Fruit fly (Drosophila melanogaster) whole organism, prepupa: ENCODE measurements around the gene CG31908.

Experiments used
- Blimp-1 ChIP-seq: fragments of 200-800 bp; sonication (Bioruptor generic); optimal IDR thresholded peaks from 3 replicates; lab custom pipeline; 2017; ENCODE audit warnings: missing biosample characterization, missing genetic modification characterization, mild to moderate bottlenecking, moderate library complexity, missing genetic modification reagents
- CG10631 ChIP-seq: fragments of 200-800 bp; sonication (Bioruptor generic); optimal IDR thresholded peaks from 2 replicates; lab custom pipeline; 2016; ENCODE audit warnings: missing biosample characterization, missing genetic modification characterization
- CG10669 ChIP-seq: fragments of 200-800 bp; sonication (Bioruptor generic); optimal IDR thresholded peaks from 3 replicates; lab custom pipeline; 2018; ENCODE audit warnings: missing biosample characterization, mild to moderate bottlenecking, missing genetic modification characterization, moderate library complexity
- CG11294 ChIP-seq: fragments of 200-800 bp; sonication (Bioruptor generic); IDR thresholded peaks from 2 replicates; pipeline ENCODE4 v1.3.6; 2022; ENCODE audit warnings: missing biosample characterization, missing genetic modification characterization
- CG11762 ChIP-seq: fragments of 200-800 bp; sonication (Bioruptor generic); optimal IDR thresholded peaks from 3 replicates; lab custom pipeline; 2016; ENCODE audit warnings: missing biosample characterization, missing genetic modification characterization; ENCODE audit not compliant: insufficient read depth
- CG11902 ChIP-seq: fragments of 200-800 bp; sonication (Bioruptor generic); optimal IDR thresholded peaks from 3 replicates; lab custom pipeline; 2016; ENCODE audit warnings: missing biosample characterization, missing genetic modification characterization
- CG15336 ChIP-seq: fragments of 200-800 bp; sonication (Bioruptor generic); IDR thresholded peaks from 2 replicates; pipeline ENCODE4 v1.3.6; 2022; ENCODE audit warnings: missing biosample characterization, missing genetic modification characterization
- CG1621 ChIP-seq: fragments of 200-800 bp; sonication (Bioruptor generic); optimal IDR thresholded peaks from 3 replicates; lab custom pipeline; 2018; ENCODE audit warnings: missing biosample characterization, mild to moderate bottlenecking, missing genetic modification characterization
- CG16779 ChIP-seq: fragments of 200-800 bp; sonication (Bioruptor generic); optimal IDR thresholded peaks from 3 replicates; lab custom pipeline; 2017; ENCODE audit warnings: missing biosample characterization, mild to moderate bottlenecking, missing genetic modification characterization
- CG3032 ChIP-seq: fragments of 200-800 bp; optimal IDR thresholded peaks from 2 replicates; lab custom pipeline; 2019; ENCODE audit warnings: missing biosample characterization, mild to moderate bottlenecking, missing genetic modification characterization, moderate library complexity
- CG31627 ChIP-seq: fragments of 200-800 bp; sonication (Bioruptor generic); optimal IDR thresholded peaks from 3 replicates; lab custom pipeline; 2016; ENCODE audit warnings: missing biosample characterization, missing genetic modification characterization
- CG32006 ChIP-seq: fragments of 200-800 bp; sonication (Bioruptor generic); optimal IDR thresholded peaks from 3 replicates; lab custom pipeline; 2017; ENCODE audit warnings: missing biosample characterization, mild to moderate bottlenecking, missing genetic modification characterization
- CG34406 ChIP-seq: fragments of 200-800 bp; sonication (Bioruptor generic); optimal IDR thresholded peaks from 3 replicates; lab custom pipeline; 2016; ENCODE audit warnings: missing biosample characterization, missing genetic modification characterization
- CG4318 ChIP-seq: fragments of 200-800 bp; sonication (Bioruptor generic); optimal IDR thresholded peaks from 3 replicates; lab custom pipeline; 2017; ENCODE audit warnings: missing biosample characterization, mild to moderate bottlenecking, missing genetic modification characterization
- CG6163 ChIP-seq: fragments of 200-800 bp; sonication (Bioruptor generic); IDR thresholded peaks from 3 replicates; pipeline ENCODE4 v1.3.6; 2022; ENCODE audit warnings: missing biosample characterization, missing genetic modification characterization
- CG6276 ChIP-seq: fragments of 200-800 bp; sonication (Bioruptor generic); optimal IDR thresholded peaks from 2 replicates; lab custom pipeline; 2017; ENCODE audit warnings: missing biosample characterization, mild to moderate bottlenecking, missing genetic modification characterization
- CG6792 ChIP-seq: fragments of 200-800 bp; sonication (Bioruptor generic); optimal IDR thresholded peaks from 3 replicates; lab custom pipeline; 2016; ENCODE audit warnings: missing biosample characterization, missing genetic modification characterization
- CG6808 ChIP-seq: fragments of 200-800 bp; sonication (Bioruptor generic); optimal IDR thresholded peaks from 3 replicates; lab custom pipeline; 2017; ENCODE audit warnings: missing biosample characterization, missing genetic modification characterization, mild to moderate bottlenecking, moderate library complexity, missing genetic modification reagents
- CG6854 ChIP-seq: fragments of 200-800 bp; sonication (Bioruptor generic); optimal IDR thresholded peaks from 2 replicates; lab custom pipeline; 2017; ENCODE audit warnings: missing biosample characterization, mild to moderate bottlenecking, missing genetic modification characterization
- CG7368 ChIP-seq: fragments of 200-800 bp; sonication (Bioruptor generic); optimal IDR thresholded peaks from 3 replicates; lab custom pipeline; 2016; ENCODE audit warnings: missing biosample characterization, missing genetic modification characterization
- CG8119 ChIP-seq: fragments of 200-800 bp; sonication (Bioruptor generic); IDR thresholded peaks from 3 replicates; pipeline ENCODE4 v1.3.6; 2022; ENCODE audit warnings: missing biosample characterization, missing genetic modification characterization
- CG8319 ChIP-seq: fragments of 200-800 bp; sonication (Bioruptor generic); optimal IDR thresholded peaks from 3 replicates; lab custom pipeline; 2016; ENCODE audit warnings: missing biosample characterization, missing genetic modification characterization
- CG8632 ChIP-seq: fragments of 200-800 bp; sonication (Bioruptor generic); optimal IDR thresholded peaks from 3 replicates; lab custom pipeline; 2016; ENCODE audit warnings: missing biosample characterization, missing genetic modification characterization
- CG9139 ChIP-seq: fragments of 200-800 bp; sonication (Bioruptor generic); optimal IDR thresholded peaks from 3 replicates; lab custom pipeline; 2017; ENCODE audit warnings: missing biosample characterization, mild to moderate bottlenecking, missing genetic modification characterization
- Eip75B ChIP-seq: fragments of 200-800 bp; sonication (Bioruptor generic); optimal IDR thresholded peaks from 3 replicates; lab custom pipeline; 2016; ENCODE audit warnings: missing biosample characterization, missing genetic modification characterization
- Eip78C ChIP-seq: fragments of 200-800 bp; sonication (Bioruptor generic); peaks from one replicate; lab custom pipeline; 2016; ENCODE audit warnings: missing biosample characterization, missing genetic modification characterization
- Eip93F ChIP-seq: fragments of 200-800 bp; sonication (Bioruptor generic); optimal IDR thresholded peaks from 2 replicates; lab custom pipeline; 2016; ENCODE audit warnings: missing biosample characterization, mild to moderate bottlenecking, missing genetic modification characterization
- Ets96B ChIP-seq: fragments of 200-800 bp; optimal IDR thresholded peaks from 2 replicates; lab custom pipeline; 2019; ENCODE audit warnings: missing biosample characterization, mild to moderate bottlenecking, missing genetic modification characterization, moderate library complexity
- Gug ChIP-seq: fragments of 200-800 bp; sonication (Bioruptor generic); IDR thresholded peaks from 2 replicates; pipeline ENCODE4 v1.3.6; 2022; ENCODE audit warnings: missing biosample characterization, missing genetic modification characterization
- Hr38 ChIP-seq: sonication (Bioruptor generic); optimal IDR thresholded peaks from 2 replicates; lab custom pipeline; 2016; ENCODE audit warnings: missing biosample characterization, missing genetic modification characterization
- Hr39 ChIP-seq: fragments of 200-800 bp; sonication (Bioruptor generic); optimal IDR thresholded peaks from 2 replicates; lab custom pipeline; 2016; ENCODE audit warnings: missing biosample characterization, missing genetic modification characterization
- Hr4 ChIP-seq: fragments of 200-800 bp; sonication (Bioruptor generic); optimal IDR thresholded peaks from 3 replicates; lab custom pipeline; 2016; ENCODE audit warnings: missing biosample characterization, missing genetic modification characterization
- Lpt ChIP-seq: fragments of 200-800 bp; sonication (Bioruptor generic); optimal IDR thresholded peaks from 3 replicates; lab custom pipeline; 2016; ENCODE audit warnings: missing biosample characterization, missing genetic modification characterization
- OdsH ChIP-seq: fragments of 200-800 bp; sonication (Bioruptor generic); optimal IDR thresholded peaks from 3 replicates; lab custom pipeline; 2016; ENCODE audit warnings: missing biosample characterization, missing genetic modification characterization
- Sox102F ChIP-seq: fragments of 200-800 bp; sonication (Bioruptor generic); optimal IDR thresholded peaks from 2 replicates; lab custom pipeline; 2016; ENCODE audit warnings: missing biosample characterization, mild to moderate bottlenecking, missing genetic modification characterization
- Sox14 ChIP-seq: fragments of 200-800 bp; sonication (Bioruptor generic); optimal IDR thresholded peaks from 3 replicates; lab custom pipeline; 2016; ENCODE audit warnings: missing biosample characterization, missing genetic modification characterization
- Sox15 ChIP-seq: fragments of 200-800 bp; sonication (Bioruptor generic); optimal IDR thresholded peaks from 3 replicates; lab custom pipeline; 2016; ENCODE audit warnings: missing biosample characterization, missing genetic modification characterization
- achi ChIP-seq: fragments of 200-800 bp; sonication (Bioruptor generic); optimal IDR thresholded peaks from 3 replicates; lab custom pipeline; 2016; ENCODE audit warnings: missing biosample characterization, missing genetic modification characterization
- cyc ChIP-seq: fragments of 200-800 bp; sonication (Bioruptor generic); optimal IDR thresholded peaks from 3 replicates; lab custom pipeline; 2016; ENCODE audit warnings: missing biosample characterization, missing genetic modification characterization
- dac ChIP-seq: fragments of 200-800 bp; sonication (Bioruptor generic); optimal IDR thresholded peaks from 2 replicates; lab custom pipeline; 2017; ENCODE audit warnings: missing biosample characterization, mild to moderate bottlenecking, missing genetic modification characterization
- eg ChIP-seq: fragments of 200-800 bp; sonication (Bioruptor generic); IDR thresholded peaks from 3 replicates; pipeline ENCODE4 v1.3.6; 2022; ENCODE audit warnings: missing biosample characterization, missing genetic modification characterization
- esn ChIP-seq: fragments of 200-800 bp; sonication (Bioruptor generic); optimal IDR thresholded peaks from 2 replicates; lab custom pipeline; 2016; ENCODE audit warnings: missing biosample characterization, mild to moderate bottlenecking, missing genetic modification characterization, moderate library complexity
- fd59A ChIP-seq: fragments of 200-800 bp; sonication (Bioruptor generic); optimal IDR thresholded peaks from 2 replicates; lab custom pipeline; 2017; ENCODE audit warnings: missing biosample characterization, mild to moderate bottlenecking, missing genetic modification characterization, missing genetic modification reagents
- fd85E ChIP-seq: fragments of 200-800 bp; sonication (Bioruptor generic); optimal IDR thresholded peaks from 3 replicates; lab custom pipeline; 2016; ENCODE audit warnings: missing biosample characterization, missing genetic modification characterization
- fkh ChIP-seq: fragments of 200-800 bp; sonication (Bioruptor generic); optimal IDR thresholded peaks from 3 replicates; lab custom pipeline; 2017; ENCODE audit warnings: missing biosample characterization, mild to moderate bottlenecking, missing genetic modification characterization, moderate library complexity
- net ChIP-seq: fragments of 200-800 bp; sonication (Bioruptor generic); optimal IDR thresholded peaks from 3 replicates; lab custom pipeline; 2016; ENCODE audit warnings: missing biosample characterization, missing genetic modification characterization
- pdm3 ChIP-seq: fragments of 200-800 bp; sonication (Bioruptor generic); optimal IDR thresholded peaks from 3 replicates; lab custom pipeline; 2016; ENCODE audit warnings: missing biosample characterization, missing genetic modification characterization
- salr ChIP-seq, 2 experiments: fragments of 200-800 bp; sonication (Bioruptor generic); optimal IDR thresholded peaks; 3 replicates each; lab custom pipeline; 2016 to 2018; ENCODE audit warnings: missing biosample characterization in 2 of 2, missing genetic modification characterization in 2 of 2, mild to moderate bottlenecking in 1 of 2
- spab ChIP-seq: fragments of 200-800 bp; sonication (Bioruptor generic); optimal IDR thresholded peaks from 2 replicates; lab custom pipeline; 2017; ENCODE audit warnings: missing biosample characterization, mild to moderate bottlenecking, missing genetic modification characterization, missing genetic modification reagents
- ss ChIP-seq, 2 experiments: fragments of 200-800 bp; sonication (Bioruptor generic); optimal IDR thresholded peaks; 2 replicates in 1 of 2; 3 replicates in 1 of 2; lab custom pipeline; 2017 to 2018; ENCODE audit warnings: mild to moderate bottlenecking in 2 of 2, missing biosample characterization in 2 of 2, missing genetic modification characterization in 2 of 2, moderate library complexity in 1 of 2
- vri ChIP-seq: fragments of 200-800 bp; sonication (Bioruptor generic); optimal IDR thresholded peaks from 3 replicates; lab custom pipeline; 2016; ENCODE audit warnings: missing biosample characterization, mild to moderate bottlenecking, missing genetic modification characterization

Gene CG31908

dm6 chr2L:7049009-7049647, 21.9 kb upstream of the CG31908 start:
- TF ChIP-seq Sox14 (GFP tag; lab: Kevin White, UChicago) (peak; percentile 26), CG8632 (GFP tag; lab: Kevin White, UChicago) (no peak), net (no peak), CG10669 (GFP tag; lab: Kevin White, UChicago) (peak; percentile 20), CG11294 (GFP tag; lab: Robert Waterston, UW) (no peak), CG4318 (GFP tag; lab: Kevin White, UChicago) (no peak), CG34406 (GFP tag; lab: Kevin White, UChicago) (no peak), CG6163 (GFP tag; lab: Robert Waterston, UW) (peak; percentile 37; the same call in 1 of the 3 replicates), Hr39 (GFP tag; lab: Kevin White, UChicago) (peak; percentile 19), CG31627 (GFP tag; lab: Kevin White, UChicago) (peak; percentile 5), CG10631 (GFP tag; lab: Kevin White, UChicago) (no peak), CG9139 (GFP tag; lab: Kevin White, UChicago) (peak; percentile 66), CG6808 (GFP tag; lab: Kevin White, UChicago) (peak; percentile 55), salr (GFP tag; optimal IDR thresholded peaks at IDR 0.05; lab: Kevin White, UChicago) (peak in 1 of 2 experiments; percentile 13), Sox15 (no peak), CG6792 (GFP tag; lab: Kevin White, UChicago) (peak; percentile 5), eg (peak; percentile 30; the same call in 1 of the 3 replicates), CG7368 (GFP tag; lab: Kevin White, UChicago) (no peak), fkh (GFP tag; lab: Kevin White, UChicago) (peak; percentile 94), Ets96B (tag; lab: Kevin White, UChicago) (no peak), fd59A (GFP tag; lab: Kevin White, UChicago) (no peak), CG1621 (peak; percentile 30), CG32006 (GFP tag; lab: Kevin White, UChicago) (no peak), CG11762 (no peak), ss (GFP tag; optimal IDR thresholded peaks at IDR 0.05; lab: Kevin White, UChicago) (peak; percentile 42 to 68), Eip78C (GFP tag; lab: Kevin White, UChicago) (peak; percentile 85), CG6854 (GFP tag; lab: Kevin White, UChicago) (peak; percentile 85), achi (GFP tag; lab: Kevin White, UChicago) (no peak), vri (peak; percentile 85), pdm3 (GFP tag; lab: Kevin White, UChicago) (no peak), CG8119 (peak; percentile 41; the same call in 1 of the 3 replicates), Hr4 (GFP tag; lab: Kevin White, UChicago) (peak; percentile 18), CG3032 (tag; lab: Kevin White, UChicago) (no peak), dac (GFP tag; lab: Kevin White, UChicago) (no peak), Eip93F (peak; percentile 21), CG15336 (GFP tag; lab: Robert Waterston, UW) (peak; percentile 45; the same call in 1 of the 2 replicates), Sox102F (GFP tag; lab: Kevin White, UChicago) (peak; percentile 51), CG11902 (GFP tag; lab: Kevin White, UChicago) (no peak), Gug (GFP tag; lab: Robert Waterston, UW) (no peak; the same call in 1 of the 2 replicates), CG16779 (tag; lab: Kevin White, UChicago) (peak; percentile 69), CG6276 (GFP tag; lab: Kevin White, UChicago) (no peak), CG8319 (GFP tag; lab: Kevin White, UChicago) (no peak), Hr38 (no peak), Blimp-1 (GFP tag; lab: Kevin White, UChicago) (no peak), OdsH (GFP tag; lab: Kevin White, UChicago) (no peak), Eip75B (GFP tag; lab: Kevin White, UChicago) (no peak), esn (peak; percentile 15), fd85E (GFP tag; lab: Kevin White, UChicago) (no peak), spab (GFP tag; lab: Kevin White, UChicago) (peak; percentile 2), Lpt (peak; percentile 9), cyc (GFP tag; lab: Kevin White, UChicago) (no peak)
